Fruit fly (Drosophila melanogaster) whole organism, embryonic: ENCODE results near the gene CG46439.

Source experiments
- Aef1 ChIP-seq: fragments of 200-800 bp; sonication (Bioruptor generic); IDR thresholded peaks from 3 replicates; pipeline ENCODE4 v1.3.6; 2022; ENCODE audit warnings: missing biosample characterization, missing genetic modification characterization
- Bdp1 ChIP-seq: fragments of 200-800 bp; sonication (Bioruptor generic); optimal IDR thresholded peaks from 3 replicates; lab custom pipeline; 2016; ENCODE audit warnings: missing biosample characterization, missing genetic modification characterization
- CG10431 ChIP-seq: fragments of 200-800 bp; sonication (Bioruptor generic); optimal IDR thresholded peaks from 3 replicates; lab custom pipeline; 2018; ENCODE audit warnings: missing biosample characterization, mild to moderate bottlenecking, missing genetic modification characterization
- CG10565 ChIP-seq: fragments of 200-800 bp; sonication (Bioruptor generic); optimal IDR thresholded peaks from 3 replicates; lab custom pipeline; 2016; ENCODE audit warnings: missing biosample characterization, mild to moderate bottlenecking, missing genetic modification characterization
- CG10654 ChIP-seq: fragments of 200-800 bp; sonication (Bioruptor generic); optimal IDR thresholded peaks from 2 replicates; lab custom pipeline; 2016; ENCODE audit warnings: missing biosample characterization, missing genetic modification characterization
- CG10979 ChIP-seq: fragments of 200-800 bp; sonication (Bioruptor generic); optimal IDR thresholded peaks from 2 replicates; lab custom pipeline; 2018; ENCODE audit warnings: missing biosample characterization, mild to moderate bottlenecking, missing genetic modification characterization, moderate library complexity
- CG12071 ChIP-seq: fragments of 200-800 bp; sonication (Bioruptor generic); optimal IDR thresholded peaks from 3 replicates; lab custom pipeline; 2018; ENCODE audit warnings: missing biosample characterization, mild to moderate bottlenecking, missing genetic modification characterization
- CG12236 ChIP-seq: fragments of 200-800 bp; sonication (Bioruptor generic); optimal IDR thresholded peaks from 2 replicates; lab custom pipeline; 2016; ENCODE audit warnings: missing biosample characterization, missing genetic modification characterization
- CG1233 ChIP-seq: fragments of 200-800 bp; sonication (Bioruptor generic); optimal IDR thresholded peaks from 4 replicates; lab custom pipeline; 2018; ENCODE audit warnings: missing biosample characterization, mild to moderate bottlenecking, missing genetic modification characterization
- CG12391 ChIP-seq: fragments of 200-800 bp; sonication (Bioruptor generic); optimal IDR thresholded peaks from 3 replicates; lab custom pipeline; 2018; ENCODE audit warnings: missing biosample characterization, mild to moderate bottlenecking, missing genetic modification characterization, moderate library complexity
- CG14965 ChIP-seq: fragments of 200-800 bp; sonication (Bioruptor generic); optimal IDR thresholded peaks from 2 replicates; lab custom pipeline; 2016; ENCODE audit warnings: missing biosample characterization, missing genetic modification characterization, borderline replicate concordance
- CG15514 ChIP-seq: fragments of 200-800 bp; sonication (Bioruptor generic); optimal IDR thresholded peaks from 3 replicates; lab custom pipeline; 2017; ENCODE audit warnings: missing biosample characterization, missing genetic modification characterization, mild to moderate bottlenecking, moderate library complexity, missing genetic modification reagents
- CG16815 ChIP-seq: fragments of 200-800 bp; sonication (Bioruptor generic); optimal IDR thresholded peaks from 3 replicates; lab custom pipeline; 2017; ENCODE audit warnings: missing biosample characterization, mild to moderate bottlenecking, missing genetic modification characterization
- CG17912 ChIP-seq: fragments of 200-800 bp; sonication (Bioruptor generic); optimal IDR thresholded peaks from 2 replicates; lab custom pipeline; 2018; ENCODE audit warnings: missing biosample characterization, mild to moderate bottlenecking, missing genetic modification characterization
- CG2116 ChIP-seq: fragments of 200-800 bp; sonication (Bioruptor generic); optimal IDR thresholded peaks from 3 replicates; lab custom pipeline; 2018; ENCODE audit warnings: missing biosample characterization, mild to moderate bottlenecking, missing genetic modification characterization
- CG3726 ChIP-seq: fragments of 200-800 bp; sonication (Bioruptor generic); IDR thresholded peaks from 3 replicates; pipeline ENCODE4, ENCODE4 v1.3.6; 2022; ENCODE audit warnings: missing biosample characterization, missing genetic modification characterization
- CG3995 ChIP-seq: fragments of 200-800 bp; sonication (Bioruptor generic); optimal IDR thresholded peaks from 3 replicates; lab custom pipeline; 2016; ENCODE audit warnings: missing biosample characterization, missing genetic modification characterization
- CG9817 ChIP-seq: fragments of 200-800 bp; sonication (Bioruptor generic); optimal IDR thresholded peaks from 2 replicates; lab custom pipeline; 2018; ENCODE audit warnings: missing biosample characterization, mild to moderate bottlenecking, missing genetic modification characterization, moderate library complexity
- CG9932 ChIP-seq: fragments of 200-800 bp; sonication (Bioruptor generic); IDR thresholded peaks from 2 replicates; pipeline ENCODE4 v1.3.6; 2022; ENCODE audit warnings: missing biosample characterization, missing genetic modification characterization
- Deaf1 ChIP-seq: fragments of 200-800 bp; optimal IDR thresholded peaks from 3 replicates; lab custom pipeline; 2019; ENCODE audit warnings: missing biosample characterization, mild to moderate bottlenecking, missing genetic modification characterization, moderate library complexity
- Dll ChIP-seq: fragments of 200-800 bp; sonication (Bioruptor generic); IDR thresholded peaks from 4 replicates; pipeline ENCODE4 v1.3.6; 2022; ENCODE audit warnings: missing biosample characterization, missing genetic modification characterization; ENCODE audit not compliant: partially characterized antibody
- Fer1 ChIP-seq: fragments of 200-800 bp; sonication (Bioruptor generic); optimal IDR thresholded peaks from 2 replicates; lab custom pipeline; 2017; ENCODE audit warnings: missing biosample characterization, mild to moderate bottlenecking, missing genetic modification characterization
- HLH4C ChIP-seq: fragments of 200-800 bp; sonication (Bioruptor generic); IDR thresholded peaks from 3 replicates; pipeline ENCODE4 v1.3.6; 2022; ENCODE audit warnings: missing biosample characterization, missing genetic modification characterization; ENCODE audit not compliant: partially characterized antibody
- Hr51 ChIP-seq, 2 experiments: fragments of 200-800 bp; sonication (Bioruptor generic); optimal IDR thresholded peaks; 2 replicates in 1 of 2; 3 replicates in 1 of 2; lab custom pipeline; 2016 to 2018; ENCODE audit warnings: missing biosample characterization in 2 of 2, missing genetic modification characterization in 2 of 2, mild to moderate bottlenecking in 1 of 2, moderate library complexity in 1 of 2
- Nf-YA ChIP-seq: fragments of 200-800 bp; sonication (Bioruptor generic); IDR thresholded peaks from 2 replicates; pipeline ENCODE4 v1.3.6; 2022; ENCODE audit warnings: missing biosample characterization, missing genetic modification characterization
- NfI ChIP-seq: fragments of 200-800 bp; sonication (Bioruptor generic); optimal IDR thresholded peaks from 3 replicates; lab custom pipeline; 2018; ENCODE audit warnings: missing biosample characterization, mild to moderate bottlenecking, missing genetic modification characterization, moderate library complexity
- Ptx1 ChIP-seq: fragments of 200-800 bp; sonication (Bioruptor generic); IDR thresholded peaks from 2 replicates; pipeline ENCODE4 v1.3.6; 2022; ENCODE audit warnings: missing biosample characterization, missing genetic modification characterization
- Rx ChIP-seq: fragments of 200-800 bp; sonication (Bioruptor generic); IDR thresholded peaks from 2 replicates; pipeline ENCODE4 v1.3.6; 2022; ENCODE audit warnings: missing biosample characterization, missing genetic modification characterization
- cad ChIP-seq: fragments of >200 bp; optimal IDR thresholded peaks from 2 replicates; lab custom pipeline; 2017; ENCODE audit warnings: missing biosample characterization, missing genetic modification characterization
- crp ChIP-seq, 2 experiments: fragments of 200-800 bp; sonication (Bioruptor generic); optimal IDR thresholded peaks; 2 replicates in 1 of 2; 3 replicates in 1 of 2; lab custom pipeline; 2017; ENCODE audit warnings: missing biosample characterization in 2 of 2, missing genetic modification characterization in 2 of 2, mild to moderate bottlenecking in 1 of 2, moderate library complexity in 1 of 2
- eyg ChIP-seq: fragments of 200-800 bp; sonication (Bioruptor generic); optimal IDR thresholded peaks from 3 replicates; lab custom pipeline; 2016; ENCODE audit warnings: missing biosample characterization, missing genetic modification characterization
- gro ChIP-seq: fragments of 200-800 bp; sonication (Bioruptor generic); optimal IDR thresholded peaks from 2 replicates; lab custom pipeline; 2016; ENCODE audit warnings: missing biosample characterization, missing genetic modification characterization
- inv ChIP-seq: fragments of 200-800 bp; sonication (Bioruptor generic); IDR thresholded peaks from 2 replicates; pipeline ENCODE4 v1.3.6; 2022; ENCODE audit warnings: missing biosample characterization, missing genetic modification characterization; ENCODE audit not compliant: partially characterized antibody
- jing ChIP-seq: fragments of 200-800 bp; sonication (Bioruptor generic); optimal IDR thresholded peaks from 2 replicates; lab custom pipeline; 2018; ENCODE audit warnings: missing biosample characterization, mild to moderate bottlenecking, missing genetic modification characterization
- lab ChIP-seq: fragments of 200-800 bp; sonication (Bioruptor generic); optimal IDR thresholded peaks from 3 replicates; lab custom pipeline; 2017; ENCODE audit warnings: missing biosample characterization, missing genetic modification characterization, mild to moderate bottlenecking, moderate library complexity, missing genetic modification reagents
- lmd ChIP-seq: fragments of 200-800 bp; sonication (Bioruptor generic); IDR thresholded peaks from 2 replicates; pipeline ENCODE4 v1.3.6; 2022; ENCODE audit warnings: missing biosample characterization, missing genetic modification characterization
- luna ChIP-seq: fragments of 200-800 bp; sonication (Bioruptor generic); optimal IDR thresholded peaks from 2 replicates; lab custom pipeline; 2016; ENCODE audit warnings: missing biosample characterization, missing genetic modification characterization
- mirr ChIP-seq: fragments of 200-800 bp; sonication (Bioruptor generic); optimal IDR thresholded peaks from 3 replicates; lab custom pipeline; 2018; ENCODE audit warnings: missing biosample characterization, mild to moderate bottlenecking, missing genetic modification characterization
- mld ChIP-seq: fragments of 200-800 bp; sonication (Bioruptor generic); IDR thresholded peaks from 3 replicates; pipeline ENCODE4 v1.3.6; 2022; ENCODE audit warnings: missing biosample characterization, missing genetic modification characterization; ENCODE audit not compliant: partially characterized antibody
- odd ChIP-seq: fragments of 200-800 bp; sonication (Bioruptor generic); optimal IDR thresholded peaks from 2 replicates; lab custom pipeline; 2017; ENCODE audit warnings: missing biosample characterization, mild to moderate bottlenecking, missing genetic modification characterization
- org-1 ChIP-seq: fragments of 200-800 bp; sonication (Bioruptor generic); optimal IDR thresholded peaks from 2 replicates; lab custom pipeline; 2017; ENCODE audit warnings: missing biosample characterization, missing genetic modification characterization
- pho ChIP-seq: fragments of 200-800 bp; sonication (Bioruptor generic); optimal IDR thresholded peaks from 2 replicates; lab custom pipeline; 2016; ENCODE audit warnings: missing biosample characterization, missing genetic modification characterization
- psq ChIP-seq: fragments of 200-800 bp; sonication (Bioruptor generic); optimal IDR thresholded peaks from 2 replicates; lab custom pipeline; 2017; ENCODE audit warnings: missing biosample characterization, missing genetic modification characterization
- schlank ChIP-seq: fragments of 200-800 bp; sonication (Bioruptor generic); optimal IDR thresholded peaks from 2 replicates; lab custom pipeline; 2018; ENCODE audit warnings: missing biosample characterization, mild to moderate bottlenecking, missing genetic modification characterization
- sd ChIP-seq: fragments of 200-800 bp; sonication (Bioruptor generic); optimal IDR thresholded peaks from 3 replicates; lab custom pipeline; 2018; ENCODE audit warnings: missing biosample characterization, mild to moderate bottlenecking, missing genetic modification characterization, moderate library complexity
- slou ChIP-seq: fragments of 200-800 bp; sonication (Bioruptor generic); optimal IDR thresholded peaks from 3 replicates; lab custom pipeline; 2016; ENCODE audit warnings: missing biosample characterization, missing genetic modification characterization
- sob ChIP-seq: fragments of 200-800 bp; sonication (Bioruptor generic); IDR thresholded peaks from 2 replicates; pipeline ENCODE4 v1.3.6; 2022; ENCODE audit warnings: missing biosample characterization, missing genetic modification characterization
- stc ChIP-seq: fragments of 200-800 bp; sonication (Bioruptor generic); IDR thresholded peaks from 2 replicates; pipeline ENCODE4 v1.3.6; 2022; ENCODE audit warnings: missing biosample characterization, missing genetic modification characterization
- tup ChIP-seq: fragments of 200-800 bp; sonication (Bioruptor generic); optimal IDR thresholded peaks from 2 replicates; lab custom pipeline; 2016; ENCODE audit warnings: missing biosample characterization, mild to moderate bottlenecking, missing genetic modification characterization, moderate library complexity

CG46439 gene

DNA sequence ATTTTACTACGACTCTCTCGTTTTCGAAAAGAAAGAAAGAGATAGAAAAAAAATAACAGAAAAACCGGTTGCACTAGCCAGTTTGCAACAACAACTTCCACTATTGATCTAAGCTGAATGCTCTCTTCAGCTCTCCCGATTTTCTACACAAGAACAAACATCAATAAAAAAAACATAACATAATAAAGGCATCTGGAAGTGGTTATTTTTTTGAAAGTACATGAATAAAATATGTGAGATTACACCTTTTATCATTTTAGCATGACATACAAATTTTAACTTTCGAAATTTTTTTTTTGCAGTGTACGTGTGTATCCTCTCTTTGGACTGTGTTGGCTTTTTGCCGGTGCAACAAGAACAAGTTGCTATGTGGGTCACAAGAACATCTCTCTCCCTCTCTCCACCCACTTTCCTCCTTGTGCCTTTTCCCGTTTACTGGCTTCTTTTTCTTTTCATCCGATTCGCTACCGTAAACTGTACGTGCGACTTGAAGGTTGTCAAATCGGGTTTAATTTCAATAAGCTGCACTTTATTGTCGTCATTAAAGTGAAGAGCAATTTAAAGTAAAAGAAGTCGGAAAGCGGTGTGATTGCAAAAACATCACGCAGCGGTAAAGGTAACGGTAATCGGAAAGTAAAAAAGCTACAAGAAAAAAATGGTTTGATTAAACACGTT is 11.4 kb downstream of the CG46439 start (continued):
- TF ChIP-seq Dll (GFP tag; lab: Robert Waterston, UW) (no peak), CG10979 (peak; percentile 99), CG9932 (GFP tag; lab: Robert Waterston, UW) (peak; percentile 80), CG14965 (GFP tag; lab: Kevin White, UChicago) (peak; percentile 85), Hr51 (GFP tag; optimal IDR thresholded peaks at IDR 0.05; lab: Kevin White, UChicago) (peak; percentile 93 to 97), Rx (GFP tag; lab: Robert Waterston, UW) (peak; percentile 95), mirr (GFP tag; lab: Kevin White, UChicago) (no peak), HLH4C (GFP tag; lab: Robert Waterston, UW) (no peak), sob (GFP tag; lab: Robert Waterston, UW) (peak; percentile 95), CG10654 (peak; percentile 92), Aef1 (GFP tag; lab: Robert Waterston, UW) (peak; percentile 94), crp (GFP tag; optimal IDR thresholded peaks at IDR 0.05; lab: Kevin White, UChicago) (peak in 1 of 2 experiments; percentile 63), CG16815 (GFP tag; lab: Kevin White, UChicago) (peak; percentile 92), CG2116 (GFP tag; lab: Kevin White, UChicago) (peak; percentile 84), CG3726 (GFP tag; lab: Robert Waterston, UW) (peak; percentile 96), CG12071 (GFP tag; lab: Kevin White, UChicago) (peak; percentile 94), mld (GFP tag; lab: Robert Waterston, UW) (no peak), inv (GFP tag; lab: Robert Waterston, UW) (no peak), Ptx1 (GFP tag; lab: Robert Waterston, UW) (peak; percentile 97), CG1233 (GFP tag; lab: Kevin White, UChicago) (peak; percentile 95), org-1 (GFP tag; lab: Kevin White, UChicago) (peak; percentile 93), odd (GFP tag; lab: Kevin White, UChicago) (peak; percentile 95), CG12236 (peak; percentile 98), eyg (GFP tag; lab: Kevin White, UChicago) (peak; percentile 95), schlank (tag; lab: Kevin White, UChicago) (peak; percentile 70), psq (GFP tag; lab: Kevin White, UChicago) (peak; percentile 91), tup (peak; percentile 84), lmd (GFP tag; lab: Robert Waterston, UW) (peak; percentile 95), CG9817 (peak; percentile 77), CG10565 (GFP tag; lab: Kevin White, UChicago) (peak; percentile 80), NfI (peak; percentile 95), Deaf1 (tag; lab: Kevin White, UChicago) (no peak), stc (GFP tag; lab: Robert Waterston, UW) (peak; percentile 95), sd (tag; lab: Kevin White, UChicago) (no peak), CG12391 (tag; lab: Kevin White, UChicago) (peak; percentile 98), lab (GFP tag; lab: Kevin White, UChicago) (peak; percentile 94), luna (peak; percentile 37), CG15514 (GFP tag; lab: Kevin White, UChicago) (peak; percentile 83), Bdp1 (GFP tag; lab: Kevin White, UChicago) (peak; percentile 90), slou (GFP tag; lab: Kevin White, UChicago) (peak; percentile 87), CG10431 (GFP tag; lab: Kevin White, UChicago) (peak; percentile 89), jing (GFP tag; lab: Kevin White, UChicago) (peak; percentile 93), Nf-YA (GFP tag; lab: Robert Waterston, UW) (peak; percentile 96), pho (peak; percentile 90), Fer1 (GFP tag; lab: Kevin White, UChicago) (peak; percentile 94), CG3995 (GFP tag; lab: Kevin White, UChicago) (peak; percentile 46), cad (GFP tag; lab: Kevin White, UChicago) (no peak), CG17912 (peak; percentile 78), gro (GFP tag; lab: Kevin White, UChicago) (peak; percentile 82)
